Worm (Caenorhabditis elegans): ENCODE data around the gene sro-1.
A peak's percentile ranks its signal among the peaks of the same experiment; 100 is the strongest.

The sro-1 gene

ce11 chrII:7494155-7494554 is 28.7 kb upstream of the sro-1 start, which contains the start of gene R10H1.1:
Gene R10H1.1 (plus strand): TSS chrII:7494455.
- peak; percentile 42 for TF ChIP-seq nhr-28 (tag; optimal IDR thresholded peaks at IDR 0.05)
- TF ChIP-seq pqm-1 (tag; optimal IDR thresholded peaks at IDR 0.05) = peak; percentile 63
- TF ChIP-seq ceh-20 (GFP tag; IDR thresholded peaks at IDR 0.05) = no peak

ce11 chrII:7493599-7493998 is 28.2 kb upstream of the sro-1 start, which contains the start of gene nas-23:
Gene nas-23 (minus strand): TSS chrII:7493699.
- no peak for TF ChIP-seq madf-9 (GFP tag; conservative IDR thresholded peaks at IDR 0.05)
- peak; percentile 73 for TF ChIP-seq aha-1 (tag)

- TF ChIP-seq ceh-28 (tag; optimal IDR thresholded peaks at IDR 0.05) = no peak
- no peak for TF ChIP-seq lir-3 (tag; optimal IDR thresholded peaks at IDR 0.05)
- no peak for TF ChIP-seq nhr-10 (tag; optimal IDR thresholded peaks at IDR 0.05)
- TF ChIP-seq dve-1 (tag; optimal IDR thresholded peaks at IDR 0.05; ENCODE audit: insufficient read depth) = no peak
- no peak for TF ChIP-seq dpl-1 (GFP tag; optimal IDR thresholded peaks at IDR 0.05)
- TF ChIP-seq daf-16 (GFP tag; optimal IDR thresholded peaks at IDR 0.05) = no peak
- no peak for TF ChIP-seq daf-16 (tag; optimal IDR thresholded peaks at IDR 0.05)
- no peak for TF ChIP-seq F44E2.7 (GFP tag; IDR thresholded peaks at IDR 0.05)
- no peak for TF ChIP-seq ceh-20 (GFP tag; IDR thresholded peaks at IDR 0.05)
Measured at ce11 chrII:7489605-7490004, 24.2 kb upstream of the sro-1 start, which contains the start of gene D1022.9. Gene D1022.9 (minus strand): TSS chrII:7489705.

- TF ChIP-seq zag-1 (tag; optimal IDR thresholded peaks at IDR 0.05) = no peak
- no peak for TF ChIP-seq lin-38 (GFP tag; IDR thresholded peaks at IDR 0.05)
- no peak for TF ChIP-seq ceh-28 (tag; optimal IDR thresholded peaks at IDR 0.05)
- TF ChIP-seq nhr-77 (tag; optimal IDR thresholded peaks at IDR 0.05) = no peak
- no peak for TF ChIP-seq sdz-12 (GFP tag; optimal IDR thresholded peaks at IDR 0.05)
- no peak for TF ChIP-seq lin-29 (GFP tag; IDR thresholded peaks at IDR 0.05)
Measured at ce11 chrII:7483009-7483408, 17.6 kb upstream of the sro-1 start, which contains the start of gene cah-2. Gene cah-2 (minus strand): TSS chrII:7483109.

- TF ChIP-seq lim-7 (GFP tag; IDR thresholded peaks at IDR 0.05) (peak; percentile 70), F26F4.8 (GFP tag; conservative IDR thresholded peaks at IDR 0.05) (no peak), mxl-2 (GFP tag; conservative IDR thresholded peaks at IDR 0.05) (peak; percentile 70; the same call in 1 of the 2 replicates), lin-39 (tag; optimal IDR thresholded peaks at IDR 0.05) (no peak), unc-130 (GFP tag; optimal IDR thresholded peaks at IDR 0.05) (peak; percentile 94), snpc-4 (tag; optimal IDR thresholded peaks at IDR 0.05) (no peak), lir-3 (tag; optimal IDR thresholded peaks at IDR 0.05) (no peak), zag-1 (tag; optimal IDR thresholded peaks at IDR 0.05) (no peak), hlh-30 (tag; optimal IDR thresholded peaks at IDR 0.05; ENCODE audit: insufficient read depth) (peak; percentile 92), lin-15B (tag; optimal IDR thresholded peaks at IDR 0.05) (no peak), nhr-25 (tag; optimal IDR thresholded peaks at IDR 0.05; ENCODE audit: borderline replicate concordance, insufficient read depth) (peak; percentile 34), nhr-10 (tag; optimal IDR thresholded peaks at IDR 0.05) (peak; percentile 56), ceh-44 (GFP tag; IDR thresholded peaks at IDR 0.05) (peak; percentile 88), ceh-32 (tag; optimal IDR thresholded peaks at IDR 0.05; ENCODE audit: poor library complexity) (no peak), mep-1 (tag; optimal IDR thresholded peaks at IDR 0.05) (peak; percentile 93), hmg-1.1 (GFP tag; IDR thresholded peaks at IDR 0.05) (peak; percentile 91), R02D3.7 (tag; optimal IDR thresholded peaks at IDR 0.05) (no peak), D1046.2 (GFP tag; IDR thresholded peaks at IDR 0.05) (peak; percentile 94), cey-2 (tag; optimal IDR thresholded peaks at IDR 0.05; ENCODE audit: borderline replicate concordance, insufficient read depth) (no peak), arid-1 (GFP tag; conservative IDR thresholded peaks at IDR 0.05) (peak; percentile 95), pha-4 (GFP tag; IDR thresholded peaks at IDR 0.05) (peak; percentile 94), pha-4 (tag; optimal IDR thresholded peaks at IDR 0.05) (peak; percentile 44), sdz-12 (GFP tag; optimal IDR thresholded peaks at IDR 0.05) (no peak), nhr-48 (tag; optimal IDR thresholded peaks at IDR 0.05) (peak; percentile 82), nhr-76 (tag; optimal IDR thresholded peaks at IDR 0.05) (peak; percentile 8), spr-3 (GFP tag; optimal IDR thresholded peaks at IDR 0.05) (peak; percentile 32), mdl-1 (tag; optimal IDR thresholded peaks at IDR 0.05) (peak; percentile 27 to 61), F49E8.2 (tag; optimal IDR thresholded peaks at IDR 0.05; ENCODE audit: borderline replicate concordance) (peak; percentile 78), ceh-28 (tag; optimal IDR thresholded peaks at IDR 0.05) (no peak)
Measured at ce11 chrII:7478487-7479234, 13.2 kb upstream of the sro-1 start, which contains the start of the genes aka-1 and ubc-6. Gene aka-1 (minus strand): TSS chrII:7478537. Gene ubc-6 (plus strand): TSS chrII:7479187.

Measured in whole organism, L4 larva.